Fruit fly (Drosophila melanogaster) whole organism, embryonic: ENCODE data around the gene Cby.

Experiments used
- CG10959 ChIP-seq: fragments of 200-800 bp; sonication (Bioruptor generic); IDR thresholded peaks from 2 replicates; pipeline ENCODE4 v1.3.6; 2022; ENCODE audit warnings: missing biosample characterization, missing genetic modification characterization
- CG14710 ChIP-seq: fragments of 200-800 bp; sonication (Bioruptor generic); optimal IDR thresholded peaks from 3 replicates; lab custom pipeline; 2019; ENCODE audit warnings: missing biosample characterization, mild to moderate bottlenecking, missing genetic modification characterization, moderate library complexity
- CG15601 ChIP-seq: fragments of 200-800 bp; sonication (Bioruptor generic); optimal IDR thresholded peaks from 3 replicates; lab custom pipeline; 2019; ENCODE audit warnings: missing biosample characterization, mild to moderate bottlenecking, missing genetic modification characterization, moderate library complexity
- CG1602 ChIP-seq: fragments of 200-800 bp; sonication (Bioruptor generic); optimal IDR thresholded peaks from 3 replicates; lab custom pipeline; 2016; ENCODE audit warnings: missing biosample characterization, missing genetic modification characterization
- CG17912 ChIP-seq: fragments of 200-800 bp; sonication (Bioruptor generic); optimal IDR thresholded peaks from 2 replicates; lab custom pipeline; 2018; ENCODE audit warnings: missing biosample characterization, mild to moderate bottlenecking, missing genetic modification characterization
- CG2120 ChIP-seq: fragments of 200-800 bp; sonication (Bioruptor generic); optimal IDR thresholded peaks from 3 replicates; lab custom pipeline; 2016; ENCODE audit warnings: missing biosample characterization, missing genetic modification characterization
- CG2678 ChIP-seq: fragments of 200-800 bp; sonication (Bioruptor generic); optimal IDR thresholded peaks from 3 replicates; lab custom pipeline; 2019; ENCODE audit warnings: missing biosample characterization, mild to moderate bottlenecking, missing genetic modification characterization, moderate library complexity
- CG33557 ChIP-seq: fragments of 200-800 bp; sonication (Bioruptor generic); optimal IDR thresholded peaks from 2 replicates; lab custom pipeline; 2019; ENCODE audit warnings: missing biosample characterization, mild to moderate bottlenecking, missing genetic modification characterization, moderate library complexity
- CG3407 ChIP-seq: fragments of 200-800 bp; sonication (Bioruptor generic); optimal IDR thresholded peaks from 2 replicates; lab custom pipeline; 2018; ENCODE audit warnings: missing biosample characterization, mild to moderate bottlenecking, missing genetic modification characterization
- CG6854 ChIP-seq: fragments of 200-800 bp; sonication (Bioruptor generic); optimal IDR thresholded peaks from 3 replicates; lab custom pipeline; 2017; ENCODE audit warnings: missing biosample characterization, mild to moderate bottlenecking, missing genetic modification characterization
- CG9437 ChIP-seq: fragments of 200-800 bp; sonication (Bioruptor generic); optimal IDR thresholded peaks from 2 replicates; lab custom pipeline; 2018; ENCODE audit warnings: missing biosample characterization, mild to moderate bottlenecking, missing genetic modification characterization
- D ChIP-seq, 2 experiments: fragments of 200-800 bp in 1 of 2; fragments of >200 bp in 1 of 2; sonication (Bioruptor generic) in 1 of 2; optimal IDR thresholded peaks; 2 replicates in 1 of 2; 3 replicates in 1 of 2; lab custom pipeline; 2017; ENCODE audit warnings: mild to moderate bottlenecking in 1 of 2, missing biosample characterization in 1 of 2, missing genetic modification characterization in 1 of 2, missing genetic modification reagents in 1 of 2
- D19A ChIP-seq: fragments of 200-800 bp; optimal IDR thresholded peaks from 3 replicates; lab custom pipeline; 2019; ENCODE audit warnings: missing biosample characterization, mild to moderate bottlenecking, missing genetic modification characterization, moderate library complexity
- Dad ChIP-seq: fragments of 200-800 bp; sonication (Bioruptor generic); optimal IDR thresholded peaks from 3 replicates; lab custom pipeline; 2016; ENCODE audit warnings: missing biosample characterization, missing genetic modification characterization
- ERR ChIP-seq: fragments of 200-800 bp; sonication (Bioruptor generic); optimal IDR thresholded peaks from 2 replicates; lab custom pipeline; 2016; ENCODE audit warnings: missing biosample characterization, missing genetic modification characterization
- Eip74EF ChIP-seq, 2 experiments: fragments of 200-800 bp in 1 of 2; fragments of >200 bp in 1 of 2; sonication (Bioruptor generic) in 1 of 2; optimal IDR thresholded peaks; 2 replicates each; lab custom pipeline; 2017 to 2019; ENCODE audit warnings: missing biosample characterization in 2 of 2, missing genetic modification characterization in 2 of 2, mild to moderate bottlenecking in 1 of 2, moderate library complexity in 1 of 2
- HLH3B ChIP-seq: fragments of 200-800 bp; sonication (Bioruptor generic); IDR thresholded peaks from 2 replicates; pipeline ENCODE4 v1.3.6; 2022; ENCODE audit warnings: missing biosample characterization, missing genetic modification characterization
- Hmx ChIP-seq: fragments of 200-800 bp; sonication (Bioruptor generic); optimal IDR thresholded peaks from 2 replicates; lab custom pipeline; 2016; ENCODE audit warnings: missing biosample characterization, missing genetic modification characterization
- Hr3 ChIP-seq: fragments of 200-800 bp; sonication (Bioruptor generic); optimal IDR thresholded peaks from 3 replicates; lab custom pipeline; 2016; ENCODE audit warnings: missing biosample characterization, missing genetic modification characterization
- Myb ChIP-seq: fragments of 200-800 bp; sonication (Bioruptor generic); optimal IDR thresholded peaks from 2 replicates; lab custom pipeline; 2016; ENCODE audit warnings: missing biosample characterization, missing genetic modification characterization
- Oli ChIP-seq: fragments of 200-800 bp; sonication (Bioruptor generic); optimal IDR thresholded peaks from 2 replicates; lab custom pipeline; 2018; ENCODE audit warnings: missing biosample characterization, mild to moderate bottlenecking, missing genetic modification characterization, moderate library complexity
- Pdp1 ChIP-seq, 2 experiments: fragments of 200-800 bp; sonication (Bioruptor generic); optimal IDR thresholded peaks; 3 replicates each; lab custom pipeline; 2016; ENCODE audit warnings: missing biosample characterization in 2 of 2, missing genetic modification characterization in 2 of 2, mild to moderate bottlenecking in 1 of 2, moderate library complexity in 1 of 2
- Rx ChIP-seq: fragments of 200-800 bp; sonication (Bioruptor generic); IDR thresholded peaks from 2 replicates; pipeline ENCODE4 v1.3.6; 2022; ENCODE audit warnings: missing biosample characterization, missing genetic modification characterization
- Sox102F ChIP-seq: fragments of 200-800 bp; sonication (Bioruptor generic); optimal IDR thresholded peaks from 2 replicates; lab custom pipeline; 2018; ENCODE audit warnings: missing biosample characterization, mild to moderate bottlenecking, missing genetic modification characterization, moderate library complexity
- Spps ChIP-seq: fragments of 200-800 bp; sonication (Bioruptor generic); optimal IDR thresholded peaks from 2 replicates; lab custom pipeline; 2018; ENCODE audit warnings: missing biosample characterization, mild to moderate bottlenecking, missing genetic modification characterization
- Ssrp ChIP-seq: fragments of 200-800 bp; sonication (Bioruptor generic); optimal IDR thresholded peaks from 2 replicates; lab custom pipeline; 2018; ENCODE audit warnings: missing biosample characterization, mild to moderate bottlenecking, missing genetic modification characterization, moderate library complexity
- Taf1 ChIP-seq: fragments of 200-800 bp; sonication (Bioruptor generic); IDR thresholded peaks from 2 replicates; pipeline ENCODE4 v1.3.6; 2022; ENCODE audit warnings: missing biosample characterization, missing genetic modification characterization
- az2 ChIP-seq: fragments of 200-800 bp; sonication (Bioruptor generic); optimal IDR thresholded peaks from 3 replicates; lab custom pipeline; 2016; ENCODE audit warnings: missing biosample characterization, missing genetic modification characterization
- crc ChIP-seq: fragments of 200-800 bp; sonication (Bioruptor generic); optimal IDR thresholded peaks from 2 replicates; lab custom pipeline; 2016; ENCODE audit warnings: missing biosample characterization, missing genetic modification characterization
- dati ChIP-seq: fragments of 200-800 bp; sonication (Bioruptor generic); IDR thresholded peaks from 2 replicates; pipeline ENCODE4 v1.3.6; 2022; ENCODE audit warnings: missing biosample characterization, missing genetic modification characterization
- dimm ChIP-seq: fragments of 200-800 bp; sonication (Bioruptor generic); IDR thresholded peaks from 2 replicates; pipeline ENCODE4 v1.3.6; 2022; ENCODE audit warnings: missing biosample characterization, missing genetic modification characterization
- dysf ChIP-seq: fragments of 200-800 bp; sonication (Bioruptor generic); IDR thresholded peaks from 3 replicates; pipeline ENCODE4 v1.3.6; 2022; ENCODE audit warnings: missing biosample characterization, missing genetic modification characterization
- esg ChIP-seq: fragments of 200-800 bp; sonication (Bioruptor generic); conservative IDR thresholded peaks from 2 replicates; pipeline ENCODE4 v1.3.6; 2022; ENCODE audit warnings: missing biosample characterization, missing genetic modification characterization
- fd3F ChIP-seq: fragments of 200-800 bp; sonication (Bioruptor generic); optimal IDR thresholded peaks from 2 replicates; lab custom pipeline; 2018; ENCODE audit warnings: missing biosample characterization, mild to moderate bottlenecking, missing genetic modification characterization, moderate library complexity
- gem ChIP-seq: fragments of 200-800 bp; sonication (Bioruptor generic); optimal IDR thresholded peaks from 2 replicates; lab custom pipeline; 2019; ENCODE audit warnings: missing biosample characterization, mild to moderate bottlenecking, missing genetic modification characterization, moderate library complexity
- grau ChIP-seq: fragments of 200-800 bp; optimal IDR thresholded peaks from 3 replicates; lab custom pipeline; 2019; ENCODE audit warnings: missing biosample characterization, mild to moderate bottlenecking, missing genetic modification characterization, moderate library complexity
- insv ChIP-seq, 2 experiments: fragments of 200-800 bp; sonication (Bioruptor generic); optimal IDR thresholded peaks; 3 replicates each; lab custom pipeline; 2016 to 2018; ENCODE audit warnings: missing biosample characterization in 2 of 2, missing genetic modification characterization in 2 of 2
- jing ChIP-seq: fragments of 200-800 bp; sonication (Bioruptor generic); optimal IDR thresholded peaks from 2 replicates; lab custom pipeline; 2018; ENCODE audit warnings: missing biosample characterization, mild to moderate bottlenecking, missing genetic modification characterization
- lov ChIP-seq, 2 experiments: fragments of 200-800 bp in 1 of 2; fragments of >200 bp in 1 of 2; sonication (Bioruptor generic) in 1 of 2; IDR thresholded peaks in 1 of 2; optimal IDR thresholded peaks in 1 of 2; 2 replicates in 1 of 2; 3 replicates in 1 of 2; pipeline versions ENCODE4 v1.3.6 to Lab custom; 2017 to 2022; ENCODE audit warnings: missing biosample characterization in 1 of 2, missing genetic modification characterization in 1 of 2
- nmo ChIP-seq: fragments of 200-800 bp; sonication (Bioruptor generic); optimal IDR thresholded peaks from 2 replicates; lab custom pipeline; 2018; ENCODE audit warnings: missing biosample characterization, mild to moderate bottlenecking, missing genetic modification characterization, moderate library complexity
- oc ChIP-seq: fragments of 200-800 bp; sonication (Bioruptor generic); optimal IDR thresholded peaks from 2 replicates; lab custom pipeline; 2018; ENCODE audit warnings: missing biosample characterization, mild to moderate bottlenecking, missing genetic modification characterization, moderate library complexity
- org-1 ChIP-seq: fragments of 200-800 bp; sonication (Bioruptor generic); optimal IDR thresholded peaks from 2 replicates; lab custom pipeline; 2017; ENCODE audit warnings: missing biosample characterization, missing genetic modification characterization
- pros ChIP-seq: fragments of 200-800 bp; sonication (Bioruptor generic); optimal IDR thresholded peaks from 3 replicates; lab custom pipeline; 2019; ENCODE audit warnings: missing biosample characterization, mild to moderate bottlenecking, missing genetic modification characterization, moderate library complexity
- ssp ChIP-seq: fragments of 200-800 bp; sonication (Bioruptor generic); IDR thresholded peaks from 2 replicates; pipeline ENCODE4 v1.3.6; 2022; ENCODE audit warnings: missing biosample characterization, missing genetic modification characterization
- stwl ChIP-seq: fragments of 200-800 bp; sonication (Bioruptor generic); optimal IDR thresholded peaks from 3 replicates; lab custom pipeline; 2018; ENCODE audit warnings: missing biosample characterization, mild to moderate bottlenecking, missing genetic modification characterization, moderate library complexity
- unpg ChIP-seq: fragments of 200-800 bp; sonication (Bioruptor generic); optimal IDR thresholded peaks from 3 replicates; lab custom pipeline; 2018; ENCODE audit warnings: missing biosample characterization, mild to moderate bottlenecking, missing genetic modification characterization, moderate library complexity
- wdn ChIP-seq: fragments of 200-800 bp; sonication (Bioruptor generic); IDR thresholded peaks from 2 replicates; pipeline ENCODE4 v1.3.6; 2022; ENCODE audit warnings: missing biosample characterization, missing genetic modification characterization

The Cby gene

dm6 chr3R:21834234-21835070 lies 33.4 kb upstream of the Cby start:
- TF ChIP-seq az2 (GFP tag; lab: Kevin White, UChicago) (peak; percentile 56), org-1 (peak; percentile 28), wdn (no peak), Hmx (GFP tag; lab: Kevin White, UChicago) (no peak), gem (tag; lab: Kevin White, UChicago) (peak; percentile 71), D (optimal IDR thresholded peaks at IDR 0.05; lab: Kevin White, UChicago) (no peak), D (GFP tag; optimal IDR thresholded peaks at IDR 0.05; lab: Kevin White, UChicago) (peak; percentile 27), Eip74EF (GFP tag; optimal IDR thresholded peaks at IDR 0.05; lab: Kevin White, UChicago) (peak in 1 of 2 experiments; percentile 19), fd3F (GFP tag; lab: Kevin White, UChicago) (no peak), CG6854 (GFP tag; lab: Kevin White, UChicago) (no peak), CG9437 (GFP tag; lab: Kevin White, UChicago) (peak; percentile 16), lov (optimal IDR thresholded peaks at IDR 0.05; lab: Kevin White, UChicago) (no peak), lov (GFP tag; IDR thresholded peaks at IDR 0.05; lab: Robert Waterston, UW) (0 out of 3 replicates have a peak, but pooled peaks have one; percentile 25), Hr3 (GFP tag; lab: Kevin White, UChicago) (peak; percentile 24), HLH3B (GFP tag; lab: Robert Waterston, UW) (0 out of 2 replicates have a peak, but pooled peaks have one; percentile 10), oc (tag; lab: Kevin White, UChicago) (peak; percentile 26), Taf1 (no peak), dysf (0 out of 3 replicates have a peak, but pooled peaks have one; percentile 40), Pdp1 (GFP tag; optimal IDR thresholded peaks at IDR 0.05; lab: Kevin White, UChicago) (peak in 1 of 2 experiments; percentile 14), CG3407 (peak; percentile 39), ssp (GFP tag; lab: Robert Waterston, UW) (no peak), CG15601 (peak; percentile 29), dimm (GFP tag; lab: Robert Waterston, UW) (0 out of 2 replicates have a peak, but pooled peaks have one; percentile 35), Sox102F (GFP tag; lab: Kevin White, UChicago) (peak; percentile 63), esg (GFP tag; lab: Robert Waterston, UW) (no peak), CG1602 (peak; percentile 43), ERR (no peak), Spps (tag; lab: Kevin White, UChicago) (peak; percentile 43), grau (tag; lab: Kevin White, UChicago) (peak; percentile 58), dati (GFP tag; lab: Robert Waterston, UW) (no peak), CG10959 (GFP tag; lab: Robert Waterston, UW) (no peak), CG2678 (peak; percentile 7), crc (no peak), Myb (no peak), nmo (GFP tag; lab: Kevin White, UChicago) (peak; percentile 59), jing (GFP tag; lab: Kevin White, UChicago) (no peak), CG14710 (tag; lab: Kevin White, UChicago) (peak; percentile 2), insv (GFP tag; optimal IDR thresholded peaks at IDR 0.05; lab: Kevin White, UChicago) (no peak), CG33557 (GFP tag; lab: Kevin White, UChicago) (peak; percentile 50), Dad (no peak), CG2120 (GFP tag; lab: Kevin White, UChicago) (no peak), CG17912 (no peak), Oli (peak; percentile 51), pros (GFP tag; lab: Kevin White, UChicago) (peak; percentile 77), unpg (GFP tag; lab: Kevin White, UChicago) (peak; percentile 70), stwl (tag; lab: Kevin White, UChicago) (no peak), D19A (tag; lab: Kevin White, UChicago) (peak; percentile 32), Rx (GFP tag; lab: Robert Waterston, UW) (0 out of 2 replicates have a peak, but pooled peaks have one; percentile 16), Ssrp (peak; percentile 55)
